Fruit fly (Drosophila melanogaster): ENCODE results near the gene CG42750.
A peak's percentile ranks its signal among the peaks of the same experiment; 100 is the strongest.

DNA sequence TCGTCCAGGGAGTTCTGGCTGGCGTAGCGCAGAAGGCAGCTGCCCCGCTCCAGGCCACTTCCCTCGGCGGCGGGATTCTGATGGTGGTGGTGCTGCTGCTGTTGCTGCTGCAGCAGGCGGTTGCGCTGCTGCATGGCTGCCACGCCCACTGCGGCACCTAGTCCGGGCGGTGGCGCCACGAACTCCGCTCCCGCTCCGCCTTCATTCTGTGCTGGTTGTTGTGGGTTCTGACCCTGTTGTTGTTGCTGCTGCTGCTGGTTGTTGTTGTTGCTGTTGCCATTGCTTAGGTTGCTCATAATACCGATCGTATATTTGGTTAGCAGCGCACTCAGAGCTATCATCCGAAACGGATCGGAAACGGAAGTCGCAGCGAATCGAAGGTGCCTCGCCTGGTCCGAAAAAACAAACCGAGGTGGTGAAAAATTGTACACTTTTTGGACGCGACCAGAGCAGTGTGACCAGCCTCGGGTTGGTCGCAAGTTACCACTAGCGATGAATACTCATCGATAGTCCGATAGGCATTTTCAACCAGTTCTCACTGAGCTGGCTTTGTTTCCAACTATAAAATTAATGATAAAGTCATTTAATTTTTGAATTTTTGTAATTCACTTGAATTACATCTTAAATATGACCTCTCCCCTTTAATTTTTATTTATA is 137.9 kb downstream of the CG42750 start, which contains the start of gene kel:
- no peak for TF ChIP-seq Pif1B (GFP tag; optimal IDR thresholded peaks at IDR 0.05)
- TF ChIP-seq fd96Ca (GFP tag; IDR thresholded peaks at IDR 0.05) = 0 out of 3 replicates have a peak, but pooled peaks have one; percentile 34
- TF ChIP-seq gl (tag; optimal IDR thresholded peaks at IDR 0.05) = peak; percentile 33
- TF ChIP-seq CG32121 (GFP tag; IDR thresholded peaks at IDR 0.05) = no peak
- TF ChIP-seq CG4496 (GFP tag; IDR thresholded peaks at IDR 0.05) = no peak
- TF ChIP-seq CG8159 (tag; optimal IDR thresholded peaks at IDR 0.05) = no peak
- peak; percentile 31 for TF ChIP-seq Snoo (tag; optimal IDR thresholded peaks at IDR 0.05)
- TF ChIP-seq CG12605 (GFP tag; IDR thresholded peaks at IDR 0.05) = no peak
- TF ChIP-seq CG13204 (GFP tag; optimal IDR thresholded peaks at IDR 0.05) = no peak
